Fruit fly (Drosophila melanogaster) whole organism, prepupa: ENCODE results near the gene tfc.
A peak's percentile ranks its signal among the peaks of the same experiment; 100 is the strongest.

ENCODE experiments used
- Blimp-1 ChIP-seq: fragments of 200-800 bp; sonication (Bioruptor generic); optimal IDR thresholded peaks from 3 replicates; lab custom pipeline; 2017; ENCODE audit warnings: missing biosample characterization, missing genetic modification characterization, mild to moderate bottlenecking, moderate library complexity, missing genetic modification reagents
- CG10631 ChIP-seq: fragments of 200-800 bp; sonication (Bioruptor generic); optimal IDR thresholded peaks from 2 replicates; lab custom pipeline; 2016; ENCODE audit warnings: missing biosample characterization, missing genetic modification characterization
- CG10669 ChIP-seq: fragments of 200-800 bp; sonication (Bioruptor generic); optimal IDR thresholded peaks from 3 replicates; lab custom pipeline; 2018; ENCODE audit warnings: missing biosample characterization, mild to moderate bottlenecking, missing genetic modification characterization, moderate library complexity
- CG11294 ChIP-seq: fragments of 200-800 bp; sonication (Bioruptor generic); IDR thresholded peaks from 2 replicates; pipeline ENCODE4 v1.3.6; 2022; ENCODE audit warnings: missing biosample characterization, missing genetic modification characterization
- CG11762 ChIP-seq: fragments of 200-800 bp; sonication (Bioruptor generic); optimal IDR thresholded peaks from 3 replicates; lab custom pipeline; 2016; ENCODE audit warnings: missing biosample characterization, missing genetic modification characterization; ENCODE audit not compliant: insufficient read depth
- CG11902 ChIP-seq: fragments of 200-800 bp; sonication (Bioruptor generic); optimal IDR thresholded peaks from 3 replicates; lab custom pipeline; 2016; ENCODE audit warnings: missing biosample characterization, missing genetic modification characterization
- CG15336 ChIP-seq: fragments of 200-800 bp; sonication (Bioruptor generic); IDR thresholded peaks from 2 replicates; pipeline ENCODE4 v1.3.6; 2022; ENCODE audit warnings: missing biosample characterization, missing genetic modification characterization
- CG1621 ChIP-seq: fragments of 200-800 bp; sonication (Bioruptor generic); optimal IDR thresholded peaks from 3 replicates; lab custom pipeline; 2018; ENCODE audit warnings: missing biosample characterization, mild to moderate bottlenecking, missing genetic modification characterization
- CG32006 ChIP-seq: fragments of 200-800 bp; sonication (Bioruptor generic); optimal IDR thresholded peaks from 3 replicates; lab custom pipeline; 2017; ENCODE audit warnings: missing biosample characterization, mild to moderate bottlenecking, missing genetic modification characterization
- CG34406 ChIP-seq: fragments of 200-800 bp; sonication (Bioruptor generic); optimal IDR thresholded peaks from 3 replicates; lab custom pipeline; 2016; ENCODE audit warnings: missing biosample characterization, missing genetic modification characterization
- CG3919 ChIP-seq: fragments of 200-800 bp; sonication (Bioruptor generic); optimal IDR thresholded peaks from 3 replicates; lab custom pipeline; 2016; ENCODE audit warnings: missing biosample characterization, missing genetic modification characterization
- CG4318 ChIP-seq: fragments of 200-800 bp; sonication (Bioruptor generic); optimal IDR thresholded peaks from 3 replicates; lab custom pipeline; 2017; ENCODE audit warnings: missing biosample characterization, mild to moderate bottlenecking, missing genetic modification characterization
- CG6163 ChIP-seq: fragments of 200-800 bp; sonication (Bioruptor generic); IDR thresholded peaks from 3 replicates; pipeline ENCODE4 v1.3.6; 2022; ENCODE audit warnings: missing biosample characterization, missing genetic modification characterization
- CG6808 ChIP-seq: fragments of 200-800 bp; sonication (Bioruptor generic); optimal IDR thresholded peaks from 3 replicates; lab custom pipeline; 2017; ENCODE audit warnings: missing biosample characterization, missing genetic modification characterization, mild to moderate bottlenecking, moderate library complexity, missing genetic modification reagents
- CG6854 ChIP-seq: fragments of 200-800 bp; sonication (Bioruptor generic); optimal IDR thresholded peaks from 2 replicates; lab custom pipeline; 2017; ENCODE audit warnings: missing biosample characterization, mild to moderate bottlenecking, missing genetic modification characterization
- CG8119 ChIP-seq: fragments of 200-800 bp; sonication (Bioruptor generic); IDR thresholded peaks from 3 replicates; pipeline ENCODE4 v1.3.6; 2022; ENCODE audit warnings: missing biosample characterization, missing genetic modification characterization
- CG8319 ChIP-seq: fragments of 200-800 bp; sonication (Bioruptor generic); optimal IDR thresholded peaks from 3 replicates; lab custom pipeline; 2016; ENCODE audit warnings: missing biosample characterization, missing genetic modification characterization
- CG8632 ChIP-seq: fragments of 200-800 bp; sonication (Bioruptor generic); optimal IDR thresholded peaks from 3 replicates; lab custom pipeline; 2016; ENCODE audit warnings: missing biosample characterization, missing genetic modification characterization
- CG9139 ChIP-seq: fragments of 200-800 bp; sonication (Bioruptor generic); optimal IDR thresholded peaks from 3 replicates; lab custom pipeline; 2017; ENCODE audit warnings: missing biosample characterization, mild to moderate bottlenecking, missing genetic modification characterization
- Eip75B ChIP-seq: fragments of 200-800 bp; sonication (Bioruptor generic); optimal IDR thresholded peaks from 3 replicates; lab custom pipeline; 2016; ENCODE audit warnings: missing biosample characterization, missing genetic modification characterization
- Eip78C ChIP-seq: fragments of 200-800 bp; sonication (Bioruptor generic); peaks from one replicate; lab custom pipeline; 2016; ENCODE audit warnings: missing biosample characterization, missing genetic modification characterization
- Ets21C ChIP-seq: fragments of 200-800 bp; sonication (Bioruptor generic); optimal IDR thresholded peaks from 3 replicates; lab custom pipeline; 2016; ENCODE audit warnings: missing biosample characterization, missing genetic modification characterization
- Ets96B ChIP-seq: fragments of 200-800 bp; optimal IDR thresholded peaks from 2 replicates; lab custom pipeline; 2019; ENCODE audit warnings: missing biosample characterization, mild to moderate bottlenecking, missing genetic modification characterization, moderate library complexity
- Gug ChIP-seq: fragments of 200-800 bp; sonication (Bioruptor generic); IDR thresholded peaks from 2 replicates; pipeline ENCODE4 v1.3.6; 2022; ENCODE audit warnings: missing biosample characterization, missing genetic modification characterization
- Hr38 ChIP-seq: sonication (Bioruptor generic); optimal IDR thresholded peaks from 2 replicates; lab custom pipeline; 2016; ENCODE audit warnings: missing biosample characterization, missing genetic modification characterization
- Hr39 ChIP-seq: fragments of 200-800 bp; sonication (Bioruptor generic); optimal IDR thresholded peaks from 2 replicates; lab custom pipeline; 2016; ENCODE audit warnings: missing biosample characterization, missing genetic modification characterization
- Hr4 ChIP-seq: fragments of 200-800 bp; sonication (Bioruptor generic); optimal IDR thresholded peaks from 3 replicates; lab custom pipeline; 2016; ENCODE audit warnings: missing biosample characterization, missing genetic modification characterization
- Lpt ChIP-seq: fragments of 200-800 bp; sonication (Bioruptor generic); optimal IDR thresholded peaks from 3 replicates; lab custom pipeline; 2016; ENCODE audit warnings: missing biosample characterization, missing genetic modification characterization
- OdsH ChIP-seq: fragments of 200-800 bp; sonication (Bioruptor generic); optimal IDR thresholded peaks from 3 replicates; lab custom pipeline; 2016; ENCODE audit warnings: missing biosample characterization, missing genetic modification characterization
- Smox ChIP-seq: fragments of 200-800 bp; sonication (Bioruptor generic); optimal IDR thresholded peaks from 3 replicates; lab custom pipeline; 2016; ENCODE audit warnings: missing biosample characterization, missing genetic modification characterization
- Sox102F ChIP-seq: fragments of 200-800 bp; sonication (Bioruptor generic); optimal IDR thresholded peaks from 2 replicates; lab custom pipeline; 2016; ENCODE audit warnings: missing biosample characterization, mild to moderate bottlenecking, missing genetic modification characterization
- Sox14 ChIP-seq: fragments of 200-800 bp; sonication (Bioruptor generic); optimal IDR thresholded peaks from 3 replicates; lab custom pipeline; 2016; ENCODE audit warnings: missing biosample characterization, missing genetic modification characterization
- Sox15 ChIP-seq: fragments of 200-800 bp; sonication (Bioruptor generic); optimal IDR thresholded peaks from 3 replicates; lab custom pipeline; 2016; ENCODE audit warnings: missing biosample characterization, missing genetic modification characterization
- achi ChIP-seq: fragments of 200-800 bp; sonication (Bioruptor generic); optimal IDR thresholded peaks from 3 replicates; lab custom pipeline; 2016; ENCODE audit warnings: missing biosample characterization, missing genetic modification characterization
- acj6 ChIP-seq: fragments of 200-800 bp; sonication (Bioruptor generic); optimal IDR thresholded peaks from 3 replicates; lab custom pipeline; 2016; ENCODE audit warnings: missing biosample characterization, missing genetic modification characterization
- cyc ChIP-seq: fragments of 200-800 bp; sonication (Bioruptor generic); optimal IDR thresholded peaks from 3 replicates; lab custom pipeline; 2016; ENCODE audit warnings: missing biosample characterization, missing genetic modification characterization
- dac ChIP-seq: fragments of 200-800 bp; sonication (Bioruptor generic); optimal IDR thresholded peaks from 2 replicates; lab custom pipeline; 2017; ENCODE audit warnings: missing biosample characterization, mild to moderate bottlenecking, missing genetic modification characterization
- dsx ChIP-seq: fragments of 200-800 bp; optimal IDR thresholded peaks from 3 replicates; lab custom pipeline; 2019; ENCODE audit warnings: missing biosample characterization, mild to moderate bottlenecking, missing genetic modification characterization, moderate library complexity; ENCODE audit not compliant: poor library complexity, severe bottlenecking
- eg ChIP-seq: fragments of 200-800 bp; sonication (Bioruptor generic); IDR thresholded peaks from 3 replicates; pipeline ENCODE4 v1.3.6; 2022; ENCODE audit warnings: missing biosample characterization, missing genetic modification characterization
- fd59A ChIP-seq: fragments of 200-800 bp; sonication (Bioruptor generic); optimal IDR thresholded peaks from 2 replicates; lab custom pipeline; 2017; ENCODE audit warnings: missing biosample characterization, mild to moderate bottlenecking, missing genetic modification characterization, missing genetic modification reagents
- fkh ChIP-seq: fragments of 200-800 bp; sonication (Bioruptor generic); optimal IDR thresholded peaks from 3 replicates; lab custom pipeline; 2017; ENCODE audit warnings: missing biosample characterization, mild to moderate bottlenecking, missing genetic modification characterization, moderate library complexity
- lz ChIP-seq: fragments of 200-800 bp; sonication (Bioruptor generic); optimal IDR thresholded peaks from 3 replicates; lab custom pipeline; 2016; ENCODE audit warnings: missing biosample characterization, missing genetic modification characterization
- net ChIP-seq: fragments of 200-800 bp; sonication (Bioruptor generic); optimal IDR thresholded peaks from 3 replicates; lab custom pipeline; 2016; ENCODE audit warnings: missing biosample characterization, missing genetic modification characterization
- pdm3 ChIP-seq: fragments of 200-800 bp; sonication (Bioruptor generic); optimal IDR thresholded peaks from 3 replicates; lab custom pipeline; 2016; ENCODE audit warnings: missing biosample characterization, missing genetic modification characterization
- salr ChIP-seq, 2 experiments: fragments of 200-800 bp; sonication (Bioruptor generic); optimal IDR thresholded peaks; 3 replicates each; lab custom pipeline; 2016 to 2018; ENCODE audit warnings: missing biosample characterization in 2 of 2, missing genetic modification characterization in 2 of 2, mild to moderate bottlenecking in 1 of 2
- spab ChIP-seq: fragments of 200-800 bp; sonication (Bioruptor generic); optimal IDR thresholded peaks from 2 replicates; lab custom pipeline; 2017; ENCODE audit warnings: missing biosample characterization, mild to moderate bottlenecking, missing genetic modification characterization, missing genetic modification reagents
- svp ChIP-seq: fragments of 200-800 bp; sonication (Bioruptor generic); peaks from one replicate; lab custom pipeline; 2016; ENCODE audit warnings: missing biosample characterization, missing genetic modification characterization
- topi ChIP-seq: fragments of 200-800 bp; sonication (Bioruptor generic); optimal IDR thresholded peaks from 3 replicates; lab custom pipeline; 2016; ENCODE audit warnings: missing biosample characterization, missing genetic modification characterization
- vri ChIP-seq: fragments of 200-800 bp; sonication (Bioruptor generic); optimal IDR thresholded peaks from 3 replicates; lab custom pipeline; 2016; ENCODE audit warnings: missing biosample characterization, mild to moderate bottlenecking, missing genetic modification characterization

Gene tfc

dm6 chr3L:1313039-1313766, 57.0 kb downstream of the tfc start, which contains the start of the genes sturkopf and Herc4 (continued):
- TF ChIP-seq Gug (peak; percentile 34; the same call in 1 of the 2 replicates), lz (GFP tag; lab: Kevin White, UChicago) (peak; percentile 92), Hr4 (GFP tag; lab: Kevin White, UChicago) (no peak), dac (GFP tag; lab: Kevin White, UChicago) (no peak), OdsH (GFP tag; lab: Kevin White, UChicago) (peak; percentile 76), achi (peak; percentile 68), CG34406 (GFP tag; lab: Kevin White, UChicago) (peak; percentile 70), Hr38 (GFP tag; lab: Kevin White, UChicago) (no peak), net (GFP tag; lab: Kevin White, UChicago) (peak; percentile 75), svp (peak; percentile 97)

- TF ChIP-seq OdsH (GFP tag; lab: Kevin White, UChicago): no peak
- no peak for TF ChIP-seq Lpt
- no peak for TF ChIP-seq CG8119 (GFP tag; lab: Robert Waterston, UW)
- no peak for TF ChIP-seq CG10631
- TF ChIP-seq CG6808: no peak
- TF ChIP-seq CG10669 (GFP tag; lab: Kevin White, UChicago): no peak
- peak; percentile 36 for TF ChIP-seq Eip78C (GFP tag; lab: Kevin White, UChicago)
- no peak for TF ChIP-seq CG4318 (GFP tag; lab: Kevin White, UChicago)
- TF ChIP-seq Eip75B (GFP tag; lab: Kevin White, UChicago): no peak
- TF ChIP-seq topi: no peak
- no peak for TF ChIP-seq net (GFP tag; lab: Kevin White, UChicago)
- no peak for TF ChIP-seq cyc
- TF ChIP-seq eg (GFP tag; lab: Robert Waterston, UW): 0 out of 3 replicates have a peak, but pooled peaks have one; percentile 15
- no peak for TF ChIP-seq CG11294 (GFP tag; lab: Robert Waterston, UW)
- TF ChIP-seq Ets96B (tag; lab: Kevin White, UChicago): no peak
- TF ChIP-seq acj6 (GFP tag; lab: Kevin White, UChicago): no peak
- peak; percentile 37 for TF ChIP-seq dsx (GFP tag; lab: Kevin White, UChicago)
- no peak for TF ChIP-seq spab (GFP tag; lab: Kevin White, UChicago)
- no peak for TF ChIP-seq salr (GFP tag; optimal IDR thresholded peaks at IDR 0.05; lab: Kevin White, UChicago)
- no peak for TF ChIP-seq CG8319
- TF ChIP-seq CG1621 (tag; lab: Kevin White, UChicago): no peak
- no peak for TF ChIP-seq Blimp-1
- no peak for TF ChIP-seq Sox15 (GFP tag; lab: Kevin White, UChicago)
- no peak for TF ChIP-seq CG34406 (GFP tag; lab: Kevin White, UChicago)
- TF ChIP-seq lz (GFP tag; lab: Kevin White, UChicago): no peak
- TF ChIP-seq CG11762 (GFP tag; lab: Kevin White, UChicago): no peak
- TF ChIP-seq CG32006 (GFP tag; lab: Kevin White, UChicago): no peak
- no peak for TF ChIP-seq CG8632 (GFP tag; lab: Kevin White, UChicago)
- TF ChIP-seq Sox102F (GFP tag; lab: Kevin White, UChicago): no peak
- TF ChIP-seq CG3919 (GFP tag; lab: Kevin White, UChicago): no peak
- TF ChIP-seq Hr38 (GFP tag; lab: Kevin White, UChicago): no peak
- no peak for TF ChIP-seq Smox (GFP tag; lab: Kevin White, UChicago)
- no peak for TF ChIP-seq CG15336
- TF ChIP-seq fd59A (GFP tag; lab: Kevin White, UChicago): no peak
- no peak for TF ChIP-seq fkh (GFP tag; lab: Kevin White, UChicago)
- no peak for TF ChIP-seq CG11902 (GFP tag; lab: Kevin White, UChicago)
- TF ChIP-seq CG6854 (GFP tag; lab: Kevin White, UChicago): peak; percentile 30
- peak; percentile 60; the same call in 2 of the 3 replicates for TF ChIP-seq CG6163
- TF ChIP-seq pdm3 (GFP tag; lab: Kevin White, UChicago): no peak
- TF ChIP-seq vri (GFP tag; lab: Kevin White, UChicago): peak; percentile 79
- no peak for TF ChIP-seq Sox14 (GFP tag; lab: Kevin White, UChicago)
- TF ChIP-seq CG9139 (GFP tag; lab: Kevin White, UChicago): no peak
- TF ChIP-seq svp: peak; percentile 74
- no peak for TF ChIP-seq Hr39 (GFP tag; lab: Kevin White, UChicago)
- TF ChIP-seq Ets21C (GFP tag; lab: Kevin White, UChicago): no peak
- TF ChIP-seq, all 60 proteins: peak for 7
Measured at dm6 chr3L:1318241-1318640, 62.0 kb downstream of the tfc start, which contains the start of gene Myo61F. Myo61F (plus strand) TSS chr3L:1318480.
